Worm (Caenorhabditis elegans) whole organism, L2 larva: ENCODE measurements around the gene pqn-18.

ENCODE experiments used
- ZK546.5 ChIP-seq: sonication (generic microtip); optimal IDR thresholded peaks from 2 replicates; lab custom pipeline; 2017; ENCODE audit warnings: missing biosample characterization, missing genetic modification characterization
- ama-1 ChIP-seq: fragments of 150-350 bp; optimal IDR thresholded peaks from 2 replicates; lab custom pipeline; 2018; ENCODE audit warnings: inconsistent platforms
- ceh-82 ChIP-seq: fragments of 150-350 bp; optimal IDR thresholded peaks from 2 replicates; lab custom pipeline; 2014; ENCODE audit warnings: missing biosample characterization, missing genetic modification characterization
- egl-27 ChIP-seq: sonication (generic microtip); optimal IDR thresholded peaks from 3 replicates; lab custom pipeline; 2017; ENCODE audit warnings: missing biosample characterization, missing genetic modification reagents, missing genetic modification characterization
- elt-1 ChIP-seq: fragments of 150-350 bp; optimal IDR thresholded peaks from 2 replicates; lab custom pipeline; 2014; ENCODE audit warnings: missing biosample characterization, missing genetic modification characterization
- elt-3 ChIP-seq: sonication (generic microtip); optimal IDR thresholded peaks from 2 replicates; lab custom pipeline; 2017; ENCODE audit warnings: missing biosample characterization, missing genetic modification characterization
- lin-13 ChIP-seq: fragments of 150-350 bp; optimal IDR thresholded peaks from 2 replicates; lab custom pipeline; 2014; ENCODE audit warnings: missing biosample characterization, missing genetic modification reagents, missing genetic modification characterization
- nhr-12 ChIP-seq: fragments of 150-350 bp; optimal IDR thresholded peaks from 2 replicates; lab custom pipeline; 2014; ENCODE audit warnings: missing biosample characterization, missing genetic modification characterization
- nhr-237 ChIP-seq: fragments of 150-350 bp; optimal IDR thresholded peaks from 2 replicates; lab custom pipeline; 2014; ENCODE audit warnings: missing biosample characterization, missing genetic modification characterization
- sem-4 ChIP-seq: fragments of 150-350 bp; optimal IDR thresholded peaks from 2 replicates; lab custom pipeline; 2014; ENCODE audit warnings: missing biosample characterization, missing genetic modification reagents, missing genetic modification characterization
- snpc-4 ChIP-seq: fragments of 150-350 bp; optimal IDR thresholded peaks from 2 replicates; lab custom pipeline; 2014; ENCODE audit warnings: missing biosample characterization, missing genetic modification characterization
- unc-55 ChIP-seq: fragments of 150-350 bp; sonication (generic microtip); optimal IDR thresholded peaks from 3 replicates; lab custom pipeline; 2014; ENCODE audit warnings: missing biosample characterization, missing genetic modification reagents, missing genetic modification characterization

- TF ChIP-seq snpc-4 (tag; lab: Kevin White, UChicago) (no peak), ZK546.5 (tag; lab: Kevin White, UChicago) (no peak), ama-1 (lab: Kevin White, UChicago) (no peak), nhr-237 (tag; lab: Kevin White, UChicago) (no peak), ceh-82 (no peak), sem-4 (tag; lab: Kevin White, UChicago) (no peak), elt-3 (tag; lab: Kevin White, UChicago) (no peak), lin-13 (GFP tag; lab: Kevin White, UChicago) (no peak), egl-27 (tag; lab: Kevin White, UChicago) (no peak), unc-55 (GFP tag; lab: Kevin White, UChicago) (no peak), elt-1 (tag; lab: Kevin White, UChicago) (no peak), nhr-12 (tag; lab: Kevin White, UChicago) (no peak)
Measured at ce11 chrX:12875649-12876048, 32.0 kb upstream of the pqn-18 start.
